Worm (Caenorhabditis elegans) whole organism, young adult: ENCODE results near the gene cbp-1.

ENCODE experiments used
- B0035.1 ChIP-seq: sonication (generic microtip); optimal IDR thresholded peaks from 2 replicates; lab custom pipeline; 2016; ENCODE audit warnings: missing genetic modification characterization, mild to moderate bottlenecking, missing compliant biosample characterization, missing genotype, missing genetic modification reagents
- B0261.1 ChIP-seq: sonication (generic microtip); optimal IDR thresholded peaks from 2 replicates; lab custom pipeline; 2016; ENCODE audit warnings: mild to moderate bottlenecking, missing genetic modification characterization, moderate library complexity, missing compliant biosample characterization
- C06A6.2 ChIP-seq: fragments of 200-800 bp; sonication (Bioruptor generic); conservative IDR thresholded peaks from 2 replicates; pipeline ENCODE4 v1.3.6; 2022; ENCODE audit warnings: missing genetic modification characterization, missing compliant biosample characterization
- C17E4.6 ChIP-seq: fragments of 200-800 bp; sonication (Bioruptor generic); IDR thresholded peaks from 2 replicates; pipeline ENCODE4 v1.3.6; 2022; ENCODE audit warnings: missing genetic modification reagents, missing genetic modification characterization, missing compliant biosample characterization
- D2030.7 ChIP-seq: fragments of 200-800 bp; sonication (Bioruptor generic); IDR thresholded peaks from 2 replicates; pipeline ENCODE4 v1.3.6; 2022; ENCODE audit warnings: missing genetic modification reagents, missing genetic modification characterization, missing compliant biosample characterization
- F33H1.4 ChIP-seq: fragments of 200-800 bp; sonication (Bioruptor generic); IDR thresholded peaks from 2 replicates; pipeline ENCODE4 v1.3.6; 2022; ENCODE audit warnings: missing genetic modification reagents, missing genetic modification characterization, missing compliant biosample characterization
- ama-1 ChIP-seq, 3 experiments: fragments of 150-350 bp in 1 of 3; sonication (generic microtip) in 2 of 3; optimal IDR thresholded peaks; 2 replicates each; lab custom pipeline; 2014 to 2018; ENCODE audit warnings: missing biosample characterization in 2 of 3, missing genetic modification characterization in 2 of 3, missing genetic modification reagents in 2 of 3
- aptf-3 ChIP-seq: fragments of 200-800 bp; sonication (Bioruptor generic); IDR thresholded peaks from 2 replicates; pipeline ENCODE4 v1.3.6; 2022; ENCODE audit warnings: missing genetic modification characterization, missing compliant biosample characterization
- atf-7 ChIP-seq: sonication (generic microtip); optimal IDR thresholded peaks from 2 replicates; lab custom pipeline; 2017; ENCODE audit warnings: mild to moderate bottlenecking, missing genetic modification characterization, missing compliant biosample characterization
- athp-1 ChIP-seq: sonication (generic microtip); optimal IDR thresholded peaks from 2 replicates; lab custom pipeline; 2017; ENCODE audit warnings: mild to moderate bottlenecking, missing genetic modification characterization, missing compliant biosample characterization
- ceh-100 ChIP-seq: fragments of 200-800 bp; sonication (Bioruptor generic); IDR thresholded peaks from 2 replicates; pipeline ENCODE4 v1.3.6; 2022; ENCODE audit warnings: missing genetic modification reagents, missing genetic modification characterization, missing compliant biosample characterization
- ceh-91 ChIP-seq: fragments of 200-800 bp; sonication (Bioruptor generic); IDR thresholded peaks from 2 replicates; pipeline ENCODE4 v1.3.6; 2022; ENCODE audit warnings: missing genetic modification reagents, missing genetic modification characterization, missing compliant biosample characterization
- dpl-1 ChIP-seq: fragments of 150-350 bp; optimal IDR thresholded peaks from 2 replicates; lab custom pipeline; 2014; ENCODE audit warnings: missing biosample characterization, missing genetic modification reagents, missing genetic modification characterization
- efl-1 ChIP-seq: fragments of 150-350 bp; optimal IDR thresholded peaks from 2 replicates; lab custom pipeline; 2014; ENCODE audit warnings: missing biosample characterization, missing genetic modification reagents, missing genetic modification characterization
- ekl-4 ChIP-seq: fragments of 200-800 bp; sonication (Bioruptor generic); IDR thresholded peaks from 2 replicates; pipeline ENCODE4 v1.3.6; 2022; ENCODE audit warnings: missing genetic modification reagents, missing genetic modification characterization, missing compliant biosample characterization
- ets-4 ChIP-seq: fragments of 200-800 bp; sonication (Bioruptor generic); optimal IDR thresholded peaks from 2 replicates; lab custom pipeline; 2018; ENCODE audit warnings: mild to moderate bottlenecking, missing genetic modification characterization, missing compliant biosample characterization
- gei-17 ChIP-seq: fragments of 200-800 bp; sonication (Bioruptor generic); optimal IDR thresholded peaks from 2 replicates; lab custom pipeline; 2018; ENCODE audit warnings: mild to moderate bottlenecking, missing genetic modification characterization, missing compliant biosample characterization
- him-1 ChIP-seq: sonication (generic microtip); optimal IDR thresholded peaks from 2 replicates; lab custom pipeline; 2016; ENCODE audit warnings: missing genotype, missing genetic modification reagents, missing genetic modification characterization, missing compliant biosample characterization
- hmg-1.2 ChIP-seq: fragments of 200-800 bp; sonication (Bioruptor generic); IDR thresholded peaks from 2 replicates; pipeline ENCODE4 v1.3.6; 2022; ENCODE audit warnings: missing genetic modification reagents, missing genetic modification characterization, missing compliant biosample characterization
- hmg-20 ChIP-seq: fragments of 200-800 bp; sonication (Bioruptor generic); IDR thresholded peaks from 2 replicates; pipeline ENCODE4 v1.3.6; 2022; ENCODE audit warnings: missing genetic modification reagents, missing genetic modification characterization, missing compliant biosample characterization
- let-526 ChIP-seq: fragments of 200-800 bp; sonication (Bioruptor generic); IDR thresholded peaks from 2 replicates; pipeline ENCODE4 v1.3.6; 2022; ENCODE audit warnings: missing genetic modification reagents, missing genetic modification characterization, missing compliant biosample characterization
- lin-35 ChIP-seq, 3 experiments: fragments of 150-350 bp in 2 of 3; sonication (generic microtip) in 1 of 3; optimal IDR thresholded peaks; 2 replicates each; lab custom pipeline; 2014 to 2018; ENCODE audit warnings: missing biosample characterization in 3 of 3, missing genetic modification characterization in 3 of 3, missing genetic modification reagents in 3 of 3
- lin-54 ChIP-seq: fragments of 200-800 bp; sonication (Bioruptor generic); optimal IDR thresholded peaks from 2 replicates; lab custom pipeline; 2018; ENCODE audit warnings: mild to moderate bottlenecking, missing genetic modification characterization, missing compliant biosample characterization
- lir-1 ChIP-seq: fragments of 200-800 bp; sonication (Bioruptor generic); conservative IDR thresholded peaks from 2 replicates; pipeline ENCODE4 v1.3.6; 2022; ENCODE audit warnings: missing genetic modification reagents, missing genetic modification characterization, missing compliant biosample characterization
- lsl-1 ChIP-seq: fragments of 200-800 bp; sonication (Bioruptor generic); optimal IDR thresholded peaks from 2 replicates; lab custom pipeline; 2018; ENCODE audit warnings: mild to moderate bottlenecking, missing genetic modification characterization, moderate library complexity, missing compliant biosample characterization
- madf-3 ChIP-seq: fragments of 200-800 bp; sonication (Bioruptor generic); IDR thresholded peaks from 2 replicates; pipeline ENCODE4 v1.3.6; 2022; ENCODE audit warnings: missing genetic modification reagents, missing genetic modification characterization, missing compliant biosample characterization
- madf-6 ChIP-seq: fragments of 200-800 bp; sonication (Bioruptor generic); IDR thresholded peaks from 2 replicates; pipeline ENCODE4 v1.3.6; 2022; ENCODE audit warnings: missing genetic modification reagents, missing genetic modification characterization, missing compliant biosample characterization
- mcd-1 ChIP-seq: fragments of 200-800 bp; sonication (Bioruptor generic); IDR thresholded peaks from 2 replicates; pipeline ENCODE4 v1.3.6; 2022; ENCODE audit warnings: missing genetic modification reagents, missing genetic modification characterization, missing compliant biosample characterization
- nfya-1 ChIP-seq: sonication (generic microtip); optimal IDR thresholded peaks from 2 replicates; lab custom pipeline; 2017; ENCODE audit warnings: antibody characterized with exemption, missing compliant biosample characterization, missing genetic modification characterization, borderline replicate concordance; ENCODE audit not compliant: insufficient read depth
- nfya-2 ChIP-seq: fragments of 200-800 bp; sonication (Bioruptor generic); IDR thresholded peaks from 2 replicates; pipeline ENCODE4 v1.3.6; 2022; ENCODE audit warnings: missing genetic modification reagents, missing genetic modification characterization, missing compliant biosample characterization
- rcor-1 ChIP-seq: fragments of 200-800 bp; sonication (Bioruptor generic); IDR thresholded peaks from 2 replicates; pipeline ENCODE4 v1.3.6; 2022; ENCODE audit warnings: missing genetic modification reagents, missing genetic modification characterization, missing compliant biosample characterization
- sptf-2 ChIP-seq: fragments of 200-800 bp; sonication (Bioruptor generic); optimal IDR thresholded peaks from 2 replicates; lab custom pipeline; 2018; ENCODE audit warnings: mild to moderate bottlenecking, missing genetic modification characterization, missing compliant biosample characterization
- unc-130 ChIP-seq: sonication (generic microtip); optimal IDR thresholded peaks from 2 replicates; lab custom pipeline; 2016; ENCODE audit warnings: missing genetic modification reagents, missing genetic modification characterization, missing compliant biosample characterization
- xnd-1 ChIP-seq: sonication (generic microtip); optimal IDR thresholded peaks from 2 replicates; lab custom pipeline; 2016; ENCODE audit warnings: missing genotype, missing genetic modification reagents, missing genetic modification characterization, missing compliant biosample characterization
- zim-3 ChIP-seq: sonication (generic microtip); optimal IDR thresholded peaks from 2 replicates; lab custom pipeline; 2017; ENCODE audit warnings: mild to moderate bottlenecking, missing genetic modification characterization, moderate library complexity, missing compliant biosample characterization
- ztf-18 ChIP-seq: sonication (generic microtip); optimal IDR thresholded peaks from 2 replicates; lab custom pipeline; 2016; ENCODE audit warnings: missing genotype, mild to moderate bottlenecking, missing genetic modification characterization, missing compliant biosample characterization
- ztf-25 ChIP-seq: fragments of 200-800 bp; sonication (Bioruptor generic); IDR thresholded peaks from 2 replicates; pipeline ENCODE4 v1.3.6; 2022; ENCODE audit warnings: missing genetic modification reagents, missing genetic modification characterization, missing compliant biosample characterization
- ztf-6 ChIP-seq: fragments of 200-800 bp; sonication (Bioruptor generic); IDR thresholded peaks from 2 replicates; pipeline ENCODE4 v1.3.6; 2022; ENCODE audit warnings: missing genetic modification reagents, missing genetic modification characterization, missing compliant biosample characterization

Gene cbp-1

ce11 chrIII:9775916-9776315, 9.6 kb downstream of the cbp-1 start:
- TF ChIP-seq mcd-1 (peak; percentile 59; the same call in 1 of the 2 replicates), F33H1.4 (GFP tag; lab: Robert Waterston, UW) (0 out of 2 replicates have a peak, but pooled peaks have one; percentile 36), lin-54 (GFP tag; lab: Kevin White, UChicago) (peak; percentile 87), lir-1 (0 out of 2 replicates have a peak, but pooled peaks have one; percentile 16), ceh-100 (GFP tag; lab: Robert Waterston, UW) (peak; percentile 94), athp-1 (no peak), madf-6 (GFP tag; lab: Robert Waterston, UW) (0 out of 2 replicates have a peak, but pooled peaks have one; percentile 13), C06A6.2 (no peak), atf-7 (tag; lab: Kevin White, UChicago) (no peak), lin-35 (GFP tag; optimal IDR thresholded peaks at IDR 0.05; lab: Kevin White, UChicago) (peak in 1 of 3 experiments; percentile 38), rcor-1 (GFP tag; lab: Robert Waterston, UW) (no peak), lsl-1 (peak; percentile 42), efl-1 (GFP tag; lab: Kevin White, UChicago) (peak; percentile 86), zim-3 (tag; lab: Kevin White, UChicago) (no peak), him-1 (peak; percentile 40), ceh-91 (GFP tag; lab: Robert Waterston, UW) (0 out of 2 replicates have a peak, but pooled peaks have one; percentile 14), dpl-1 (GFP tag; lab: Kevin White, UChicago) (peak; percentile 38)
- TF ChIP-seq, all 124 proteins: peak for 12

- peak; percentile 29; the same call in 1 of the 2 replicates for TF ChIP-seq hmg-1.2 (GFP tag; lab: Robert Waterston, UW)
- no peak for TF ChIP-seq ztf-18 (tag; lab: Kevin White, UChicago)
- TF ChIP-seq, all 124 proteins: peak for 1
These were observed 10.0 kb downstream of the cbp-1 start, which contains the start of gene usp-46 for ce11 chrIII:9776323-9776722. Gene usp-46 (plus strand): TSS chrIII:9776623.

- TF ChIP-seq xnd-1 (tag; lab: Kevin White, UChicago), result peak; percentile 19
- TF ChIP-seq ets-4, result no peak
- no peak for TF ChIP-seq mcd-1
- no peak for TF ChIP-seq C17E4.6 (GFP tag; lab: Robert Waterston, UW)
- TF ChIP-seq lsl-1, result peak; percentile 52
- no peak for TF ChIP-seq lir-1
- TF ChIP-seq F33H1.4 (GFP tag; lab: Robert Waterston, UW), result peak; percentile 55; the same call in 1 of the 2 replicates
- 0 out of 2 replicates have a peak, but pooled peaks have one; percentile 53 for TF ChIP-seq madf-3 (GFP tag; lab: Robert Waterston, UW)
These were observed 12.8 kb downstream of the cbp-1 start for ce11 chrIII:9779080-9779479.

- TF ChIP-seq madf-3 (GFP tag; lab: Robert Waterston, UW), result 0 out of 2 replicates have a peak, but pooled peaks have one; percentile 55
- no peak for TF ChIP-seq unc-130 (GFP tag; lab: Kevin White, UChicago)
- TF ChIP-seq, all 124 proteins: peak for 1
These were observed 13.9 kb downstream of the cbp-1 start, which contains the start of gene sqv-3 for ce11 chrIII:9780254-9780653. Gene sqv-3 (minus strand): TSS chrIII:9780354.

- TF ChIP-seq let-526 (GFP tag; lab: Robert Waterston, UW), result no peak
- no peak for TF ChIP-seq sptf-2 (GFP tag; lab: Kevin White, UChicago)
- TF ChIP-seq ztf-6 (GFP tag; lab: Robert Waterston, UW), result 0 out of 2 replicates have a peak, but pooled peaks have one; percentile 45
- TF ChIP-seq madf-3 (GFP tag; lab: Robert Waterston, UW), result peak; percentile 100
- no peak for TF ChIP-seq unc-130 (GFP tag; lab: Kevin White, UChicago)
- no peak for TF ChIP-seq xnd-1 (tag; lab: Kevin White, UChicago)
- TF ChIP-seq ama-1 (optimal IDR thresholded peaks at IDR 0.05; lab: Kevin White, UChicago), result peak; percentile 55
- TF ChIP-seq ama-1 (GFP tag; optimal IDR thresholded peaks at IDR 0.05; lab: Kevin White, UChicago), result peak in 1 of 2 experiments; percentile 4
- TF ChIP-seq lin-54 (GFP tag; lab: Kevin White, UChicago), result peak; percentile 70
- TF ChIP-seq B0035.1 (tag; lab: Kevin White, UChicago), result no peak
- TF ChIP-seq nfya-2, result no peak
- TF ChIP-seq nfya-1 (tag; lab: Kevin White, UChicago), result no peak
- TF ChIP-seq madf-6 (GFP tag; lab: Robert Waterston, UW), result peak; percentile 38; the same call in 1 of the 2 replicates
- TF ChIP-seq B0261.1 (tag; lab: Kevin White, UChicago), result no peak
- TF ChIP-seq ekl-4 (GFP tag; lab: Robert Waterston, UW), result peak; percentile 97
- no peak for TF ChIP-seq gei-17 (GFP tag; lab: Kevin White, UChicago)
- no peak for TF ChIP-seq zim-3 (tag; lab: Kevin White, UChicago)
- TF ChIP-seq aptf-3, result no peak
- no peak for TF ChIP-seq ztf-25 (GFP tag; lab: Robert Waterston, UW)
- peak; percentile 47; the same call in 1 of the 2 replicates for TF ChIP-seq D2030.7 (GFP tag; lab: Robert Waterston, UW)
- TF ChIP-seq ztf-18 (tag; lab: Kevin White, UChicago), result peak; percentile 51
- no peak for TF ChIP-seq hmg-20 (GFP tag; lab: Robert Waterston, UW)
These were observed 14.5 kb downstream of the cbp-1 start, which contains the start of gene vha-1 for ce11 chrIII:9780665-9781304. Gene vha-1 (plus strand): TSS chrIII:9781254.
